Worm (Caenorhabditis elegans) whole organism, young adult: ENCODE data around the gene atf-6.

Source experiments
- F10E7.11 ChIP-seq: sonication (generic microtip); optimal IDR thresholded peaks from 2 replicates; lab custom pipeline; 2017; ENCODE audit warnings: mild to moderate bottlenecking, missing genetic modification characterization, moderate library complexity, missing compliant biosample characterization
- efl-1 ChIP-seq: fragments of 150-350 bp; optimal IDR thresholded peaks from 2 replicates; lab custom pipeline; 2014; ENCODE audit warnings: missing biosample characterization, missing genetic modification reagents, missing genetic modification characterization
- egrh-3 ChIP-seq: fragments of 200-800 bp; sonication (Bioruptor generic); IDR thresholded peaks from 2 replicates; pipeline ENCODE4 v1.3.6; 2022; ENCODE audit warnings: missing genetic modification reagents, missing genetic modification characterization, missing compliant biosample characterization
- ets-4 ChIP-seq: fragments of 200-800 bp; sonication (Bioruptor generic); optimal IDR thresholded peaks from 2 replicates; lab custom pipeline; 2018; ENCODE audit warnings: mild to moderate bottlenecking, missing genetic modification characterization, missing compliant biosample characterization
- snpc-4 ChIP-seq, 5 experiments: fragments of 150-350 bp in 1 of 5; sonication (generic microtip) in 4 of 5; optimal IDR thresholded peaks; 2 replicates each; lab custom pipeline; 2014 to 2018; ENCODE audit warnings: missing genetic modification characterization in 5 of 5, missing biosample characterization in 3 of 5, antibody characterized with exemption in 2 of 5, mild to moderate bottlenecking in 2 of 5, missing compliant biosample characterization in 2 of 5, missing genotype in 2 of 5, moderate library complexity in 2 of 5, missing genetic modification reagents in 1 of 5

DNA sequence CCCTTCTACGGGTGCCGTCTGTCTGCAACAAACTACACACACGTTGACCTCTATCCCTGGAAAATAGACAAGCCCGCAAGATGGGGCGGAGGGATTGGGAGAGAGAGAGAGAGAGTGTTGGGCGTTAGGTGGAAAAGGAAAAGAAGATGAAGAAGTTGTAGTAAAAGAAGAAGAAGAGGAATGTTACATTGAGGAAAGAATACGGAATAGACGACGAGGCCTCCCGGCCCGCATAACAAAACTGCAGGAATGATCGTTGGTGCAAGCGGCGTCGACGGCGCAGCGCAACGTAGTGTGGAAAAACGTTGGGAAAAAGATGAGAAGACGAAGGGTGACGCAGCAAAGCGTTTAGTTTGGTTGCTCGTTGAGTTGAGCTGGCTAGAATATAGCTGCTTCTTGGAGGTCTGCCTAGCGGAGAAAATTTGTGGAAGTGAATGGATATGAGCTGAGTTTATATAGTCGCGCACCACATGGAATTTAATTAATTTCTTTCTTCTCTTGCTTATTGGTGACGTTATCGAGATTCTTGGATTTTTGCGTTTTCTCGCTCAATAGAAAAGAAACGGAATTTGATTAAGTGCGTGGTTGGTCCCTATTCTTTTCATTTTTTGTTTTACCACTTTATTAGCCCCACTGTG, 29.5 kb downstream of the atf-6 start:
- no peak for TF ChIP-seq efl-1 (GFP tag; lab: Kevin White, UChicago)
- no peak for TF ChIP-seq snpc-4 (GFP tag; optimal IDR thresholded peaks at IDR 0.05; lab: Kevin White, UChicago)
- TF ChIP-seq snpc-4 (tag; optimal IDR thresholded peaks at IDR 0.05; lab: Kevin White, UChicago) = no peak
- TF ChIP-seq F10E7.11 = no peak
- TF ChIP-seq ets-4 (GFP tag; lab: Kevin White, UChicago) = no peak
- peak; percentile 13; the same call in 1 of the 2 replicates for TF ChIP-seq egrh-3
